Worm (Caenorhabditis elegans) whole organism, L4 larva: Measurements from ENCODE around the gene kin-18.

Experiments used
- R02D3.7 ChIP-seq: fragments of 150-350 bp; sonication (generic microtip); optimal IDR thresholded peaks from 3 replicates; lab custom pipeline; 2014; ENCODE audit warnings: missing biosample characterization, missing genetic modification characterization
- nhr-41 ChIP-seq: fragments of 200-800 bp; sonication (Bioruptor generic); IDR thresholded peaks from 2 replicates; pipeline ENCODE4 v1.3.6; 2022; ENCODE audit warnings: missing genetic modification reagents, missing genetic modification characterization, missing compliant biosample characterization
- skn-1 ChIP-seq: fragments of 150-350 bp; optimal IDR thresholded peaks from 2 replicates; lab custom pipeline; 2014; ENCODE audit warnings: missing biosample characterization, missing genetic modification characterization
- snpc-4 ChIP-seq: fragments of 150-350 bp; optimal IDR thresholded peaks from 2 replicates; lab custom pipeline; 2014; ENCODE audit warnings: missing biosample characterization, missing genetic modification characterization
- tra-1 ChIP-seq: fragments of 200-800 bp; sonication (Bioruptor generic); IDR thresholded peaks from 2 replicates; pipeline ENCODE4 v1.3.6; 2022; ENCODE audit warnings: missing genetic modification reagents, missing genetic modification characterization, missing compliant biosample characterization
- unc-130 ChIP-seq: sonication (generic microtip); optimal IDR thresholded peaks from 2 replicates; lab custom pipeline; 2016; ENCODE audit warnings: missing genetic modification reagents, missing genetic modification characterization, missing compliant biosample characterization
- unc-62 ChIP-seq, 3 experiments: fragments of 150-350 bp in 1 of 3; sonication (generic microtip); optimal IDR thresholded peaks in 2 of 3; peaks in 1 of 3; 1 replicate in 1 of 3; 2 replicates in 2 of 3; lab custom pipeline; 2014 to 2017; ENCODE audit warnings: missing biosample characterization in 3 of 3, missing genetic modification characterization in 3 of 3, missing genetic modification reagents in 3 of 3, missing genotype in 1 of 3

DNA sequence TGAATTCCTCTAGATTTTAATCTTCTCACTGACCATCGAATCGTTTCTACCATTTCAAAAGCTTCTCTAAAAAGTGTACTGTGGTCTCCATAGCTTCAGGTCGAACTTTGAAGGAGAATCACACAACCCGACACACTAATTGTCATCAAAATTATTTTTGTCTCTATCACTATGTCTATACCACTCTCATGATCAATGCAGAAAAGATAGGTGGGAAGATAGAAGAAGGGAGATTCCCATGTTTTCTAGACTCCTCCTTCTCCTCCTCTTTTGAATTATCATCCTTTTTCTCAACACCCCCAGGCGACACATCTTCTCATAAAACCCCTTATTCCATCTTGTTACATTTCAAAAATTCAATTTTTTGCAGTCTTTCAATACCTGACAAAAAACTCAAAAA, 27.5 kb downstream of the kin-18 start, which contains the start of gene Y42G9A.3:
- TF ChIP-seq unc-130 (GFP tag; lab: Kevin White, UChicago) (no peak), snpc-4 (tag; lab: Kevin White, UChicago) (no peak), unc-62 (GFP tag; optimal IDR thresholded peaks at IDR 0.05 in 1 of 2; lab: Kevin White, UChicago) (no peak), unc-62 (tag; optimal IDR thresholded peaks at IDR 0.05; lab: Kevin White, UChicago) (no peak), R02D3.7 (tag; lab: Kevin White, UChicago) (no peak), nhr-41 (GFP tag; lab: Robert Waterston, UW) (no peak), skn-1 (tag; lab: Kevin White, UChicago) (no peak), tra-1 (GFP tag; lab: Robert Waterston, UW) (no peak)
